Worm (Caenorhabditis elegans): ENCODE measurements around the gene F22E5.17.

- TF ChIP-seq nhr-76 (tag; optimal IDR thresholded peaks at IDR 0.05) (no peak), nhr-11 (tag; optimal IDR thresholded peaks at IDR 0.05) (no peak), zag-1 (tag; optimal IDR thresholded peaks at IDR 0.05) (no peak), nhr-28 (tag; optimal IDR thresholded peaks at IDR 0.05) (no peak), mdl-1 (tag; optimal IDR thresholded peaks at IDR 0.05) (no peak)
Measured at ce11 chrII:2640982-2641381, 36.9 kb upstream of the F22E5.17 start, which contains the start of gene F22E5.23.

All from whole organism, L1 larva.